Worm (Caenorhabditis elegans): ENCODE results near the gene F10G2.7.
"Not testable (repeated sequence)": the region's sequence is repeated elsewhere in the genome, so short reads cannot be mapped to it uniquely, and the experiment has no call there.

The F10G2.7 gene

ce11 chrV:7337218-7337617 lies at the start of gene F10G2.7:
Gene F10G2.7 (minus strand): TSS chrV:7337318.
- TF ChIP-seq cebp-2, egrh-3, egl-44 (GFP tag; IDR thresholded peaks at IDR 0.05): not testable (repeated sequence)

ce11 chrV:7386052-7386573 lies 49.0 kb upstream of the F10G2.7 start, which contains the start of gene srp-6:
Gene srp-6 (minus strand): TSS chrV:7386102.
- no peak for TF ChIP-seq Y79H2A.3 (GFP tag; conservative IDR thresholded peaks at IDR 0.05)
- TF ChIP-seq ZK185.1 (tag; optimal IDR thresholded peaks at IDR 0.05; ENCODE audit: poor library complexity, severe bottlenecking) = no peak
- TF ChIP-seq tbp1 (GFP tag; optimal IDR thresholded peaks at IDR 0.05) = no peak
- TF ChIP-seq attf-3 (GFP tag; conservative IDR thresholded peaks at IDR 0.05) = no peak
- TF ChIP-seq zim-3 (tag; optimal IDR thresholded peaks at IDR 0.05) = no peak
- TF ChIP-seq hmg-1.2 (GFP tag; IDR thresholded peaks at IDR 0.05) = no peak

ce11 chrV:7381008-7381407 lies 43.9 kb upstream of the F10G2.7 start, which contains the start of gene C03G6.17:
Gene C03G6.17 (minus strand): TSS chrV:7381108.
- TF ChIP-seq egrh-3 (GFP tag; IDR thresholded peaks at IDR 0.05) = no peak
- no peak for TF ChIP-seq nfyb-1 (GFP tag; IDR thresholded peaks at IDR 0.05)
- no peak for TF ChIP-seq nhr-27 (tag; optimal IDR thresholded peaks at IDR 0.05)
- TF ChIP-seq ccch-3 (GFP tag; optimal IDR thresholded peaks at IDR 0.05) = no peak
- TF ChIP-seq dpl-1 (GFP tag; optimal IDR thresholded peaks at IDR 0.05) = no peak
- TF ChIP-seq F55B11.4 (tag; optimal IDR thresholded peaks at IDR 0.05; ENCODE audit: borderline replicate concordance, insufficient read depth) = no peak
- TF ChIP-seq madf-8 (GFP tag; conservative IDR thresholded peaks at IDR 0.05) = no peak
- no peak for TF ChIP-seq mxl-1 (tag; optimal IDR thresholded peaks at IDR 0.05)
- TF ChIP-seq xnd-1 (tag; optimal IDR thresholded peaks at IDR 0.05) = no peak
- TF ChIP-seq F22D6.2 (tag; optimal IDR thresholded peaks at IDR 0.05) = no peak
- TF ChIP-seq hlh-12 (tag; optimal IDR thresholded peaks at IDR 0.05) = no peak
- TF ChIP-seq rpc-1 (optimal IDR thresholded peaks at IDR 0.05) = no peak
- no peak for TF ChIP-seq rpc-1 (tag; optimal IDR thresholded peaks at IDR 0.05)
- no peak for TF ChIP-seq die-1 (tag; optimal IDR thresholded peaks at IDR 0.05)

ce11 chrV:7379384-7379783 lies 42.3 kb upstream of the F10G2.7 start, which contains the start of gene srsx-24:
Gene srsx-24 (minus strand): TSS chrV:7379484.
- TF ChIP-seq nhr-27 (tag; optimal IDR thresholded peaks at IDR 0.05) (no peak), ets-4 (GFP tag; optimal IDR thresholded peaks at IDR 0.05) (no peak), C06A6.2 (GFP tag; conservative IDR thresholded peaks at IDR 0.05) (no peak), lin-54 (GFP tag; optimal IDR thresholded peaks at IDR 0.05) (no peak), atf-7 (tag; optimal IDR thresholded peaks at IDR 0.05) (no peak), lin-35 (GFP tag; optimal IDR thresholded peaks at IDR 0.05) (no peak), madf-6 (GFP tag; IDR thresholded peaks at IDR 0.05) (no peak), xnd-1 (tag; optimal IDR thresholded peaks at IDR 0.05) (no peak), Y53F4B.3 (GFP tag; IDR thresholded peaks at IDR 0.05) (no peak), attf-3 (GFP tag; conservative IDR thresholded peaks at IDR 0.05) (no peak), egrh-3 (GFP tag; IDR thresholded peaks at IDR 0.05) (no peak), egl-18 (GFP tag; IDR thresholded peaks at IDR 0.05) (no peak), snpc-1.3 (tag; optimal IDR thresholded peaks at IDR 0.05; ENCODE audit: insufficient read depth) (no peak), F33H1.4 (GFP tag; IDR thresholded peaks at IDR 0.05) (no peak), B0019.2 (GFP tag; conservative IDR thresholded peaks at IDR 0.05) (no peak), ccch-3 (GFP tag; optimal IDR thresholded peaks at IDR 0.05) (no peak), ztf-25 (GFP tag; IDR thresholded peaks at IDR 0.05) (no peak)

Data from whole organism, young adult.